Fruit fly (Drosophila melanogaster): Measurements from ENCODE around the gene dpr19.

dpr19 gene

DNA sequence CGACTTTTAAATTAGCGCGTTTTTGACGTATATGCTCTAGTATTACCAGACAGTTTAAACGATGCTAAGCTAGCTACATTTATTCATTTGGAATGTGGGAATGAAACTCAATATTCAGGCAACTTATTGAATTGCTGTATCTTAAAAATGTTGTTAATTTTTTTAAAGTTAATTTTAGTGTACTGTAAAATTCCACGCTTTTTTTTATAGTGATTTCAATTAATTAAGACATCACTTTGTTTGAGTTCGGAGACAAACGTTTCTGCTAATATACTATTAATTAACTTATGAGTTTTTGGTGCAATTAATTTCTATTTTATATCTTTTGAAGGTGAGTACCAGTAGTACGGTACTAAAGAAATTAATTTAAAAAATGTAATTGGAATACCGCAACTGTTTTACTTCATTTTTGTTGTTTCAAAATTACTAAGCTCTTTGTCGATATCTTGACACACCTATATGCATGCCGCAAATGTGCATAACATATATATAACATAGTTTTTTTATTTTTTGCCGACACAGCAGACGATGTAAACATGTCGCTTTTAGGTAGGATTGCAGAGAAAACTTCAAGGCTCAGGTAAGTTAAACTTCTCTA is 10.3 kb downstream of the dpr19 start, which contains the start of the genes Cdk1 and mRpS7 (continued):
- peak; percentile 44 for TF ChIP-seq chn (GFP tag; optimal IDR thresholded peaks at IDR 0.05)
- TF ChIP-seq CkIIα-i1 (GFP tag; IDR thresholded peaks at IDR 0.05), result no peak
- no peak; the same call in 1 of the 2 replicates for TF ChIP-seq Ravus (GFP tag; IDR thresholded peaks at IDR 0.05)
- no peak for TF ChIP-seq CG6683 (GFP tag; optimal IDR thresholded peaks at IDR 0.05)
- TF ChIP-seq CG9797 (GFP tag; optimal IDR thresholded peaks at IDR 0.05), result peak; percentile 28
- peak; percentile 27 for TF ChIP-seq CG2875 (GFP tag; optimal IDR thresholded peaks at IDR 0.05)
- peak; percentile 84 for TF ChIP-seq CG2712 (tag; optimal IDR thresholded peaks at IDR 0.05)
- peak; percentile 68 for TF ChIP-seq Atf3 (GFP tag; optimal IDR thresholded peaks at IDR 0.05)
- TF ChIP-seq CG12155 (GFP tag; optimal IDR thresholded peaks at IDR 0.05), result peak; percentile 69
- TF ChIP-seq twi (tag; optimal IDR thresholded peaks at IDR 0.05), result peak; percentile 62
- TF ChIP-seq repo (GFP tag; optimal IDR thresholded peaks at IDR 0.05), result no peak
- peak; percentile 61 for TF ChIP-seq tgo (GFP tag; IDR thresholded peaks at IDR 0.05)
- peak; percentile 69; the same call in 1 of the 2 replicates for TF ChIP-seq CG10366 (GFP tag; IDR thresholded peaks at IDR 0.05)
- TF ChIP-seq CG17186 (GFP tag; optimal IDR thresholded peaks at IDR 0.05), result peak; percentile 30
- TF ChIP-seq BEAF-32 (GFP tag; optimal IDR thresholded peaks at IDR 0.05), result peak; percentile 33
- TF ChIP-seq psq (GFP tag; optimal IDR thresholded peaks at IDR 0.05), result no peak
- no peak for TF ChIP-seq CG10321 (GFP tag; IDR thresholded peaks at IDR 0.05)
- peak; percentile 73 for TF ChIP-seq zfh1 (GFP tag; IDR thresholded peaks at IDR 0.05)
- TF ChIP-seq CG13624 (GFP tag; optimal IDR thresholded peaks at IDR 0.05), result peak; percentile 63
- TF ChIP-seq Usf (GFP tag; optimal IDR thresholded peaks at IDR 0.05), result peak; percentile 40
- peak; percentile 90 for TF ChIP-seq pfk (GFP tag; optimal IDR thresholded peaks at IDR 0.05)
- peak; percentile 31 for TF ChIP-seq NC2β (GFP tag; optimal IDR thresholded peaks at IDR 0.05)
- no peak for TF ChIP-seq CG6175 (GFP tag; IDR thresholded peaks at IDR 0.05)
- TF ChIP-seq H2.0 (GFP tag; IDR thresholded peaks at IDR 0.05), result peak; percentile 76
- TF ChIP-seq zen2 (GFP tag; IDR thresholded peaks at IDR 0.05; ENCODE audit: partially characterized antibody), result no peak
- TF ChIP-seq CG3281 (GFP tag; optimal IDR thresholded peaks at IDR 0.05), result peak; percentile 75
- peak; percentile 77 for TF ChIP-seq Xbp1 (GFP tag; optimal IDR thresholded peaks at IDR 0.05)
- TF ChIP-seq sr (GFP tag; IDR thresholded peaks at IDR 0.05), result no peak
- peak; percentile 90 for TF ChIP-seq gem (tag; optimal IDR thresholded peaks at IDR 0.05)
- peak; percentile 10 for TF ChIP-seq crc (GFP tag; optimal IDR thresholded peaks at IDR 0.05)
- TF ChIP-seq Sin3A (optimal IDR thresholded peaks at IDR 0.05), result no peak
- TF ChIP-seq CG5953 (GFP tag; IDR thresholded peaks at IDR 0.05), result 0 out of 2 replicates have a peak, but pooled peaks have one; percentile 52
- no peak for TF ChIP-seq lab (GFP tag; optimal IDR thresholded peaks at IDR 0.05)
- no peak for TF ChIP-seq CG14965 (GFP tag; optimal IDR thresholded peaks at IDR 0.05; ENCODE audit: borderline replicate concordance)
- TF ChIP-seq Ssrp (tag; optimal IDR thresholded peaks at IDR 0.05), result peak; percentile 75
- peak; percentile 70 for TF ChIP-seq CG17829 (tag; optimal IDR thresholded peaks at IDR 0.05)
- TF ChIP-seq maf-S (GFP tag; optimal IDR thresholded peaks at IDR 0.05), result peak; percentile 23
- no peak for TF ChIP-seq Hr39 (optimal IDR thresholded peaks at IDR 0.05)
- peak; percentile 59 for TF ChIP-seq sd (tag; optimal IDR thresholded peaks at IDR 0.05)
- TF ChIP-seq ab (GFP tag; optimal IDR thresholded peaks at IDR 0.05), result no peak
- TF ChIP-seq Dbx (GFP tag; IDR thresholded peaks at IDR 0.05), result peak; percentile 63; the same call in 2 of the 3 replicates
- TF ChIP-seq dm (GFP tag; optimal IDR thresholded peaks at IDR 0.05), result peak; percentile 43
- TF ChIP-seq CG2202 (tag; optimal IDR thresholded peaks at IDR 0.05), result no peak
- TF ChIP-seq en (GFP tag; optimal IDR thresholded peaks at IDR 0.05), result no peak
- TF ChIP-seq CG12391 (tag; optimal IDR thresholded peaks at IDR 0.05), result peak; percentile 89
- TF ChIP-seq H15 (GFP tag; IDR thresholded peaks at IDR 0.05), result peak; percentile 47; the same call in 1 of the 3 replicates
- no peak for TF ChIP-seq CG17912 (GFP tag; optimal IDR thresholded peaks at IDR 0.05)
- no peak for TF ChIP-seq sim (GFP tag; IDR thresholded peaks at IDR 0.05)
- peak; percentile 7 for TF ChIP-seq CG6654 (GFP tag; optimal IDR thresholded peaks at IDR 0.05)
- peak; percentile 4 for TF ChIP-seq CG3995 (GFP tag; optimal IDR thresholded peaks at IDR 0.05)
- peak; percentile 31 for TF ChIP-seq shn (GFP tag; optimal IDR thresholded peaks at IDR 0.05)
